Fruit fly (Drosophila melanogaster): ENCODE measurements around the gene Tl.

Tl gene

dm6 chr3R:26821117-26821516 is 22.3 kb downstream of the Tl start (continued):
- TF ChIP-seq Drgx (GFP tag; IDR thresholded peaks at IDR 0.05) (peak; percentile 64), gem (tag; optimal IDR thresholded peaks at IDR 0.05) (peak; percentile 64), CG14050 (GFP tag; IDR thresholded peaks at IDR 0.05) (no peak), CG14667 (GFP tag; IDR thresholded peaks at IDR 0.05) (no peak), Aef1 (GFP tag; IDR thresholded peaks at IDR 0.05) (peak; percentile 27; the same call in 1 of the 3 replicates), otp (GFP tag; IDR thresholded peaks at IDR 0.05) (0 out of 3 replicates have a peak, but pooled peaks have one; percentile 25), CG16863 (GFP tag; optimal IDR thresholded peaks at IDR 0.05) (peak; percentile 2), ken (GFP tag; IDR thresholded peaks at IDR 0.05) (peak; percentile 43; the same call in 1 of the 3 replicates), CG2120 (GFP tag; optimal IDR thresholded peaks at IDR 0.05) (peak; percentile 1), CG18599 (GFP tag; optimal IDR thresholded peaks at IDR 0.05) (peak; percentile 34), HLH4C (GFP tag; IDR thresholded peaks at IDR 0.05; ENCODE audit: partially characterized antibody) (no peak), CG6765 (GFP tag; optimal IDR thresholded peaks at IDR 0.05) (no peak), Hsf (GFP tag; optimal IDR thresholded peaks at IDR 0.05) (peak; percentile 0), CG8359 (GFP tag; optimal IDR thresholded peaks at IDR 0.05; ENCODE audit: borderline replicate concordance) (no peak), CG9797 (GFP tag; optimal IDR thresholded peaks at IDR 0.05) (no peak), ap (GFP tag; IDR thresholded peaks at IDR 0.05) (0 out of 2 replicates have a peak, but pooled peaks have one; percentile 15), dysf (GFP tag; IDR thresholded peaks at IDR 0.05) (peak; percentile 44; the same call in 2 of the 3 replicates), CG10209 (GFP tag; optimal IDR thresholded peaks at IDR 0.05) (peak; percentile 17), Optix (GFP tag; IDR thresholded peaks at IDR 0.05) (peak; percentile 45; the same call in 1 of the 3 replicates), CG30431 (GFP tag; optimal IDR thresholded peaks at IDR 0.05) (peak; percentile 34), Myb (GFP tag; optimal IDR thresholded peaks at IDR 0.05) (peak; percentile 17), CG8388 (GFP tag; optimal IDR thresholded peaks at IDR 0.05) (peak; percentile 16), dati (GFP tag; IDR thresholded peaks at IDR 0.05) (no peak), fru (optimal IDR thresholded peaks at IDR 0.05) (no peak), CG18262 (tag; optimal IDR thresholded peaks at IDR 0.05) (peak; percentile 23), CG15269 (tag; optimal IDR thresholded peaks at IDR 0.05) (peak; percentile 58), Sox102F (GFP tag; optimal IDR thresholded peaks at IDR 0.05) (peak; percentile 69), insv (GFP tag; optimal IDR thresholded peaks at IDR 0.05) (no peak), vnd (GFP tag; IDR thresholded peaks at IDR 0.05; ENCODE audit: partially characterized antibody) (no peak), Blimp-1 (GFP tag; optimal IDR thresholded peaks at IDR 0.05) (peak; percentile 32), CG9727 (GFP tag; optimal IDR thresholded peaks at IDR 0.05) (no peak), CG31441 (GFP tag; IDR thresholded peaks at IDR 0.05) (no peak), Pdp1 (GFP tag; optimal IDR thresholded peaks at IDR 0.05) (no peak), Abd-B (GFP tag; optimal IDR thresholded peaks at IDR 0.05) (peak; percentile 51), Sin3A (optimal IDR thresholded peaks at IDR 0.05) (no peak), rib (GFP tag; IDR thresholded peaks at IDR 0.05) (no peak), tin (GFP tag; optimal IDR thresholded peaks at IDR 0.05) (peak; percentile 21), kni (GFP tag; optimal IDR thresholded peaks at IDR 0.05) (no peak), CG9817 (tag; optimal IDR thresholded peaks at IDR 0.05) (peak; percentile 14), CG12391 (tag; optimal IDR thresholded peaks at IDR 0.05) (peak; percentile 19), tgo (GFP tag; IDR thresholded peaks at IDR 0.05) (peak; percentile 25; the same call in 1 of the 3 replicates), Camta (GFP tag; optimal IDR thresholded peaks at IDR 0.05) (no peak), fd96Cb (tag; optimal IDR thresholded peaks at IDR 0.05) (peak; percentile 25), nmo (GFP tag; optimal IDR thresholded peaks at IDR 0.05) (peak; percentile 11), CG11456 (GFP tag; IDR thresholded peaks at IDR 0.05) (0 out of 3 replicates have a peak, but pooled peaks have one; percentile 34), MTF-1 (GFP tag; optimal IDR thresholded peaks at IDR 0.05; ENCODE audit: borderline replicate concordance) (no peak), Fer1 (GFP tag; optimal IDR thresholded peaks at IDR 0.05) (no peak), HHEX (GFP tag; optimal IDR thresholded peaks at IDR 0.05) (peak; percentile 16), ase (GFP tag; IDR thresholded peaks at IDR 0.05) (no peak; the same call in 2 of the 3 replicates), ci (GFP tag; IDR thresholded peaks at IDR 0.05) (peak; percentile 74), slp2 (GFP tag; optimal IDR thresholded peaks at IDR 0.05) (peak; percentile 28)
